Worm (Caenorhabditis elegans): ENCODE measurements around the gene ZK402.1.

DNA sequence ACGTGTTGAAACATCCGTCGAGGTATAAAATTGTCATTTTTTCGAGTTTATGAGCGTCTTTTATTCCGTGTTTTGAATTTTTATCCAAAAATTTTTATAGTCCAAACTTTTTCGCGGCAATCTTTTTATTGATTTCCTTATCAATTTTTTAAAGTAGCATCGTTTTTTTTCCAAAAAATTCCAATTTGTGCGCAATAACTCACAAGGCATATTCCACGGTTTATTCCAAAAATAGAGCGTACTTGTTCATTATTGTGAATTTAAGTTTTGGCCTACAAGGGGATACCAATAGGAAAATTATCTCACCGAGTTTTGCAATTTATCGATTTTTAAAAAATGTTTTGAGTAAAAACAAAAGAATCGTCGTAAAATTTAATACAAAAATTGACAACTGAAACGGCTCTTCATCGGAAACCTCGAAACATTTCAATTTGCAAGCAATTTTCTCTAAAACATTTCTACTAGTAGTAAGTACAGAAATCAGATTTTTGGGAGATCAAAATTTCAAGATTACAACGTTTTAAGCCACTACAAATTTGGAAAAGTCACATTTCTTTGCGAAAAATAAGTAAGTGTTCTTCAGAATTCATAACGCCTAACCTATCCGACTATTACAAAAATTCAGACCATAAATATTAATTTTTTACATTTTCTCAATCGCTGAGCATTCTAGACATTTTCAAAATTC, 39.6 kb downstream of the ZK402.1 start:
- TF ChIP-seq klf-2 (GFP tag; conservative IDR thresholded peaks at IDR 0.05) = no peak
- TF ChIP-seq flt-1 (GFP tag; IDR thresholded peaks at IDR 0.05) = no peak
- TF ChIP-seq ref-1 (GFP tag; conservative IDR thresholded peaks at IDR 0.05) = no peak
- 0 out of 2 replicates have a peak, but pooled peaks have one; percentile 4 for TF ChIP-seq ztf-23 (GFP tag; IDR thresholded peaks at IDR 0.05)
- no peak for TF ChIP-seq ztf-29 (GFP tag; IDR thresholded peaks at IDR 0.05)
- no peak for TF ChIP-seq med-1 (GFP tag; optimal IDR thresholded peaks at IDR 0.05; ENCODE audit: insufficient read depth)
- TF ChIP-seq T22C8.4 (GFP tag; IDR thresholded peaks at IDR 0.05) = no peak
- no peak for TF ChIP-seq tab-1 (GFP tag; IDR thresholded peaks at IDR 0.05)

Measured in whole organism, midembryonic.